Worm (Caenorhabditis elegans) whole organism, L2 larva: ENCODE measurements around the gene islo-1.

ENCODE experiments used
- ceh-82 ChIP-seq: fragments of 150-350 bp; optimal IDR thresholded peaks from 2 replicates; lab custom pipeline; 2014; ENCODE audit warnings: missing biosample characterization, missing genetic modification characterization
- dmd-4 ChIP-seq: sonication (generic microtip); optimal IDR thresholded peaks from 2 replicates; lab custom pipeline; 2017; ENCODE audit warnings: missing biosample characterization, missing genetic modification characterization
- elt-3 ChIP-seq: sonication (generic microtip); optimal IDR thresholded peaks from 2 replicates; lab custom pipeline; 2017; ENCODE audit warnings: missing biosample characterization, missing genetic modification characterization
- lin-39 ChIP-seq: fragments of 150-350 bp; optimal IDR thresholded peaks from 2 replicates; lab custom pipeline; 2014; ENCODE audit warnings: missing biosample characterization, missing genetic modification reagents, missing genetic modification characterization
- nhr-77 ChIP-seq: fragments of 150-350 bp; optimal IDR thresholded peaks from 2 replicates; lab custom pipeline; 2014; ENCODE audit warnings: missing biosample characterization, missing genetic modification characterization
- unc-55 ChIP-seq: fragments of 150-350 bp; sonication (generic microtip); optimal IDR thresholded peaks from 3 replicates; lab custom pipeline; 2014; ENCODE audit warnings: missing biosample characterization, missing genetic modification reagents, missing genetic modification characterization
- ztf-1 ChIP-seq: fragments of 200-800 bp; sonication (Bioruptor generic); conservative IDR thresholded peaks from 2 replicates; pipeline ENCODE4 v1.3.6; 2022; ENCODE audit warnings: missing genetic modification characterization, missing compliant biosample characterization

ce11 chrIV:8152688-8153087 lies 16.5 kb downstream of the islo-1 start:
- TF ChIP-seq unc-55 (GFP tag; lab: Kevin White, UChicago) (no peak), ztf-1 (GFP tag; lab: Robert Waterston, UW) (no peak), elt-3 (tag; lab: Kevin White, UChicago) (no peak), dmd-4 (no peak), ceh-82 (tag; lab: Kevin White, UChicago) (no peak), nhr-77 (tag; lab: Kevin White, UChicago) (no peak), lin-39 (tag; lab: Kevin White, UChicago) (no peak)
